Worm (Caenorhabditis elegans): ENCODE data around the gene C14B1.3.

- TF ChIP-seq nhr-11 (tag; optimal IDR thresholded peaks at IDR 0.05): no peak
- no peak for TF ChIP-seq fkh-10 (GFP tag; optimal IDR thresholded peaks at IDR 0.05)
- no peak for TF ChIP-seq pha-4 (tag; optimal IDR thresholded peaks at IDR 0.05)
Measured at ce11 chrIII:3657479-3657878, 45.9 kb upstream of the C14B1.3 start, which contains the start of gene C46F11.5.
